Fruit fly (Drosophila melanogaster) whole organism, embryonic: ENCODE measurements around the gene MSAmiP.

ENCODE experiments used
- dm ChIP-seq: fragments of 200-800 bp; sonication (Bioruptor generic); optimal IDR thresholded peaks from 3 replicates; lab custom pipeline; 2016; ENCODE audit warnings: missing biosample characterization, missing genetic modification characterization
- kah ChIP-seq: fragments of 200-800 bp; sonication (Bioruptor generic); optimal IDR thresholded peaks from 2 replicates; lab custom pipeline; 2018; ENCODE audit warnings: missing biosample characterization, mild to moderate bottlenecking, missing genetic modification characterization
- usp ChIP-seq: fragments of >200 bp; optimal IDR thresholded peaks from 2 replicates; lab custom pipeline; 2017; ENCODE audit warnings: missing biosample characterization, missing genetic modification characterization

- TF ChIP-seq kah: no peak
- no peak for TF ChIP-seq dm (GFP tag; lab: Kevin White, UChicago)
- no peak for TF ChIP-seq usp (GFP tag; lab: Kevin White, UChicago)
These were observed 38.8 kb downstream of the MSAmiP start for dm6 chr3R:16857029-16858027.
